Worm (Caenorhabditis elegans) whole organism, midembryonic: ENCODE results near the gene F35C11.6.

Source experiments
- cog-1 ChIP-seq: sonication (generic microtip); optimal IDR thresholded peaks from 2 replicates; lab custom pipeline; 2016; ENCODE audit warnings: missing genetic modification characterization, missing compliant biosample characterization
- ztf-29 ChIP-seq: fragments of 200-800 bp; sonication (Bioruptor generic); IDR thresholded peaks from 2 replicates; pipeline ENCODE4 v1.3.6; 2022; ENCODE audit warnings: missing genetic modification reagents, missing genetic modification characterization, missing compliant biosample characterization

- TF ChIP-seq cog-1 (tag; lab: Kevin White, UChicago) (no peak), ztf-29 (GFP tag; lab: Robert Waterston, UW) (no peak)
Measured at ce11 chrII:8269351-8269750, 10.4 kb upstream of the F35C11.6 start, which contains the start of gene K01C8.2.
